Worm (Caenorhabditis elegans) whole organism, L1 larva: ENCODE data around the gene grd-9.

Source experiments
- C04F5.9 ChIP-seq: sonication (generic microtip); optimal IDR thresholded peaks from 2 replicates; lab custom pipeline; 2016; ENCODE audit warnings: missing genetic modification characterization, missing compliant biosample characterization
- C34B4.2 ChIP-seq: sonication (generic microtip); optimal IDR thresholded peaks from 2 replicates; lab custom pipeline; 2017; ENCODE audit warnings: mild to moderate bottlenecking, missing genetic modification characterization, missing compliant biosample characterization
- Y116A8C.19 ChIP-seq: sonication (generic microtip); optimal IDR thresholded peaks from 2 replicates; lab custom pipeline; 2016; ENCODE audit warnings: missing compliant biosample characterization, missing genetic modification characterization, borderline replicate concordance
- aly-2 ChIP-seq: fragments of 150-350 bp; optimal IDR thresholded peaks from 2 replicates; lab custom pipeline; 2014; ENCODE audit warnings: missing biosample characterization, missing genetic modification characterization
- ama-1 ChIP-seq: fragments of 150-350 bp; optimal IDR thresholded peaks from 2 replicates; lab custom pipeline; 2014
- ceh-63 ChIP-seq: fragments of 200-800 bp; sonication (Bioruptor generic); optimal IDR thresholded peaks from 2 replicates; lab custom pipeline; 2018; ENCODE audit warnings: mild to moderate bottlenecking, missing genetic modification characterization, missing compliant biosample characterization
- ceh-8 ChIP-seq: fragments of 200-800 bp; sonication (Bioruptor generic); optimal IDR thresholded peaks from 2 replicates; lab custom pipeline; 2018; ENCODE audit warnings: mild to moderate bottlenecking, missing genetic modification characterization, moderate library complexity, missing compliant biosample characterization
- ceh-82 ChIP-seq, 3 experiments: fragments of 150-350 bp in 1 of 3; sonication (generic microtip) in 2 of 3; optimal IDR thresholded peaks; 2 replicates each; lab custom pipeline; 2014 to 2017; ENCODE audit warnings: missing biosample characterization in 3 of 3, missing genetic modification characterization in 3 of 3
- ces-1 ChIP-seq: fragments of 150-350 bp; optimal IDR thresholded peaks from 2 replicates; lab custom pipeline; 2014; ENCODE audit warnings: missing biosample characterization, missing genetic modification reagents, missing genetic modification characterization
- dpl-1 ChIP-seq, 3 experiments: fragments of 150-350 bp in 2 of 3; sonication (generic microtip) in 1 of 3; optimal IDR thresholded peaks; 2 replicates each; lab custom pipeline; 2014 to 2017; ENCODE audit warnings: missing biosample characterization in 3 of 3, missing genetic modification characterization in 3 of 3, missing genetic modification reagents in 3 of 3
- dsc-1 ChIP-seq: sonication (generic microtip); optimal IDR thresholded peaks from 2 replicates; lab custom pipeline; 2016; ENCODE audit warnings: mild to moderate bottlenecking, missing genetic modification characterization, missing compliant biosample characterization
- efl-1 ChIP-seq, 4 experiments: fragments of 150-350 bp; optimal IDR thresholded peaks in 3 of 4; peaks in 1 of 4; 1 replicate in 1 of 4; 2 replicates in 3 of 4; lab custom pipeline; 2014; ENCODE audit warnings: missing biosample characterization in 2 of 4, missing genetic modification characterization in 2 of 4, missing genetic modification reagents in 2 of 4
- egl-13 ChIP-seq: sonication (generic microtip); optimal IDR thresholded peaks from 2 replicates; lab custom pipeline; 2016; ENCODE audit warnings: missing genotype, missing genetic modification reagents, missing genetic modification characterization, missing compliant biosample characterization
- egl-27 ChIP-seq, 2 experiments: fragments of 150-350 bp in 1 of 2; sonication (generic microtip); optimal IDR thresholded peaks; 3 replicates each; lab custom pipeline; 2017 to 2018; ENCODE audit warnings: missing biosample characterization in 2 of 2, missing genetic modification characterization in 2 of 2, missing genetic modification reagents in 2 of 2
- elt-3 ChIP-seq, 6 experiments: fragments of 150-350 bp in 1 of 6; sonication (generic microtip); optimal IDR thresholded peaks; 2 replicates each; lab custom pipeline; 2017 to 2018; ENCODE audit warnings: missing biosample characterization in 6 of 6, missing genetic modification characterization in 6 of 6, inconsistent platforms in 1 of 6
- fkh-8 ChIP-seq: sonication (generic microtip); optimal IDR thresholded peaks from 2 replicates; lab custom pipeline; 2016; ENCODE audit warnings: mild to moderate bottlenecking, missing genetic modification characterization, missing compliant biosample characterization
- hlh-17 ChIP-seq: fragments of 200-800 bp; sonication (Bioruptor generic); optimal IDR thresholded peaks from 2 replicates; lab custom pipeline; 2018; ENCODE audit warnings: missing genetic modification characterization, mild to moderate bottlenecking, missing compliant biosample characterization, moderate library complexity, borderline replicate concordance
- hlh-4 ChIP-seq: sonication (generic microtip); optimal IDR thresholded peaks from 2 replicates; lab custom pipeline; 2016; ENCODE audit warnings: mild to moderate bottlenecking, missing genetic modification characterization, missing compliant biosample characterization
- hpl-2 ChIP-seq: fragments of 150-350 bp; optimal IDR thresholded peaks from 2 replicates; lab custom pipeline; 2014; ENCODE audit warnings: missing biosample characterization, missing genetic modification reagents, missing genetic modification characterization
- lin-35 ChIP-seq, 2 experiments: fragments of 150-350 bp; optimal IDR thresholded peaks; 2 replicates each; lab custom pipeline; 2014; ENCODE audit warnings: missing biosample characterization in 2 of 2, missing genetic modification characterization in 2 of 2, missing genetic modification reagents in 2 of 2
- lin-39 ChIP-seq: fragments of 150-350 bp; optimal IDR thresholded peaks from 2 replicates; lab custom pipeline; 2014; ENCODE audit warnings: missing biosample characterization, missing genetic modification reagents, missing genetic modification characterization
- lir-3 ChIP-seq: sonication (generic microtip); optimal IDR thresholded peaks from 2 replicates; lab custom pipeline; 2016; ENCODE audit warnings: mild to moderate bottlenecking, missing genetic modification characterization, moderate library complexity, missing compliant biosample characterization; ENCODE audit not compliant: poor library complexity
- mdl-1 ChIP-seq, 2 experiments: fragments of 150-350 bp; optimal IDR thresholded peaks; 2 replicates each; lab custom pipeline; 2014 to 2017; ENCODE audit warnings: missing biosample characterization in 2 of 2, missing genetic modification characterization in 2 of 2, inconsistent platforms in 1 of 2
- nhr-28 ChIP-seq: fragments of 150-350 bp; optimal IDR thresholded peaks from 2 replicates; lab custom pipeline; 2014; ENCODE audit warnings: missing biosample characterization, missing genetic modification characterization
- nhr-47 ChIP-seq: sonication (generic microtip); optimal IDR thresholded peaks from 2 replicates; lab custom pipeline; 2016; ENCODE audit warnings: mild to moderate bottlenecking, missing genetic modification characterization, moderate library complexity, missing compliant biosample characterization
- nhr-71 ChIP-seq: sonication (generic microtip); optimal IDR thresholded peaks from 2 replicates; lab custom pipeline; 2016; ENCODE audit warnings: mild to moderate bottlenecking, missing genetic modification characterization, moderate library complexity, missing compliant biosample characterization
- nhr-76 ChIP-seq: sonication (generic microtip); optimal IDR thresholded peaks from 2 replicates; lab custom pipeline; 2017; ENCODE audit warnings: missing biosample characterization, missing genetic modification characterization
- nhr-77 ChIP-seq: fragments of 150-350 bp; optimal IDR thresholded peaks from 2 replicates; lab custom pipeline; 2014; ENCODE audit warnings: missing biosample characterization, missing genetic modification characterization
- rnt-1 ChIP-seq: sonication (generic microtip); optimal IDR thresholded peaks from 2 replicates; lab custom pipeline; 2016; ENCODE audit warnings: mild to moderate bottlenecking, missing genetic modification characterization, moderate library complexity, missing compliant biosample characterization
- skn-1 ChIP-seq: fragments of 150-350 bp; optimal IDR thresholded peaks from 2 replicates; lab custom pipeline; 2014; ENCODE audit warnings: missing biosample characterization, missing genetic modification characterization
- snpc-4 ChIP-seq: fragments of 150-350 bp; optimal IDR thresholded peaks from 2 replicates; lab custom pipeline; 2014; ENCODE audit warnings: missing biosample characterization, missing genetic modification characterization
- sptf-1 ChIP-seq: fragments of 150-350 bp; optimal IDR thresholded peaks from 2 replicates; lab custom pipeline; 2014; ENCODE audit warnings: missing biosample characterization, missing genetic modification characterization
- unc-130 ChIP-seq: fragments of 150-350 bp; optimal IDR thresholded peaks from 2 replicates; lab custom pipeline; 2017; ENCODE audit warnings: missing biosample characterization, missing genetic modification characterization, inconsistent platforms
- unc-62 ChIP-seq: fragments of 150-350 bp; optimal IDR thresholded peaks from 2 replicates; lab custom pipeline; 2014; ENCODE audit warnings: missing biosample characterization, missing genetic modification reagents, missing genetic modification characterization
- unc-86 ChIP-seq: sonication (generic microtip); optimal IDR thresholded peaks from 2 replicates; lab custom pipeline; 2016; ENCODE audit warnings: missing genetic modification characterization, missing compliant biosample characterization
- zag-1 ChIP-seq: fragments of 150-350 bp; optimal IDR thresholded peaks from 2 replicates; lab custom pipeline; 2014; ENCODE audit warnings: missing biosample characterization, missing genetic modification characterization
- zip-4 ChIP-seq: fragments of 200-800 bp; sonication (Bioruptor generic); optimal IDR thresholded peaks from 2 replicates; lab custom pipeline; 2018; ENCODE audit warnings: mild to moderate bottlenecking, missing genetic modification characterization, moderate library complexity, missing compliant biosample characterization
- ztf-4 ChIP-seq: fragments of 150-350 bp; optimal IDR thresholded peaks from 2 replicates; lab custom pipeline; 2014; ENCODE audit warnings: missing biosample characterization, missing genetic modification characterization

grd-9 gene

DNA sequence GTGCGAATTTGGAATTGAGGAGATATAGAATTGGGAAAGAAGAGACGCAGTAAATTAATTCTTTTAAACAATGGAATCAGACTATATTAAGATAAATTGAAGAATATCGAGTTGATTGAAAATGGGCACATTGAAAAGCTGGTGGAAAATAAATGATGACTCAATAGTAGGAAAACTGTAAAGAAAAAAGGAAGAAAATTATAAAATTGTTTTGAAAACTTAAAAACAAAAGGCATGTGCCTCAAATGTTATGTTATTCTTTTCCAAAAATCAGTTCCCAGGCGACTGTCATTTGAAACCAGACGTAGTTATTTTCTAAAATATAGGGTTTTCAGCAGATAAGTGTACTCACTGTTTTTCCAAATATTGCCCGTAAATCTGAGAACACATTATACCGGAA lies 24.8 kb downstream of the grd-9 start, which contains the start of gene C04E6.12:
Gene C04E6.12 (minus strand): TSS at position 101 of the 400 bp plus-strand sequence.
- TF ChIP-seq ztf-4 (tag; lab: Kevin White, UChicago), result no peak
- TF ChIP-seq unc-62 (GFP tag; lab: Kevin White, UChicago), result no peak
- TF ChIP-seq rnt-1 (tag; lab: Kevin White, UChicago), result no peak
- TF ChIP-seq zag-1, result no peak
- no peak for TF ChIP-seq hlh-4 (tag; lab: Kevin White, UChicago)
- no peak for TF ChIP-seq mdl-1 (tag; optimal IDR thresholded peaks at IDR 0.05; lab: Kevin White, UChicago)
- no peak for TF ChIP-seq ceh-63 (GFP tag; lab: Kevin White, UChicago)
- TF ChIP-seq dpl-1 (GFP tag; optimal IDR thresholded peaks at IDR 0.05; lab: Kevin White, UChicago), result no peak
- TF ChIP-seq unc-86 (tag; lab: Kevin White, UChicago), result no peak
- TF ChIP-seq zip-4 (GFP tag; lab: Kevin White, UChicago), result no peak
- TF ChIP-seq, all 84 proteins: peak for 0

DNA sequence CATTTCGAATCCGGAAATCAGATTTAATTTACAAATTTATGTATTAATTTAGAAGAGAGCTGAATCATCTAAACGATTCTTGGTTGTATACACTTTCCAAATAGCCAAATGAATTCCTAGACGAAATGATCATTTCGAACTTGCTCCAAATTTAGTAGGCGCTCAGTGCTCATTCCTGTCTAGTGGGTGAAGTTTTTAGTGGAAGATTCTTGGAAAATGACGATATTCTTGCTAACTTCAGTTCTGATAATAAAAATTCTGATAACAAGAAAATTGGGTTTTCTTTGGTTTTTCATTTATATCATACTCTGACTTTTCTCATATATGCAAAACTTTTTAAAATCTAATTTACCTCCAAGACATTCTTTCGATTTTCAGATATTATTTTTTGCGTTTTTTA lies 26.6 kb downstream of the grd-9 start:
- no peak for TF ChIP-seq lin-39
- no peak for TF ChIP-seq egl-27 (tag; optimal IDR thresholded peaks at IDR 0.05; lab: Kevin White, UChicago)
- TF ChIP-seq elt-3 (tag; optimal IDR thresholded peaks at IDR 0.05; lab: Kevin White, UChicago), result no peak
- peak; percentile 63 for TF ChIP-seq nhr-47
- no peak for TF ChIP-seq mdl-1 (tag; optimal IDR thresholded peaks at IDR 0.05; lab: Kevin White, UChicago)
- no peak for TF ChIP-seq hlh-17 (GFP tag; lab: Kevin White, UChicago)
- TF ChIP-seq C04F5.9 (tag; lab: Kevin White, UChicago), result no peak
- TF ChIP-seq snpc-4 (tag; lab: Kevin White, UChicago), result no peak
- no peak for TF ChIP-seq sptf-1
- TF ChIP-seq nhr-77, result no peak
- TF ChIP-seq hpl-2 (GFP tag; lab: Kevin White, UChicago), result no peak
- no peak for TF ChIP-seq lin-35 (GFP tag; optimal IDR thresholded peaks at IDR 0.05; lab: Kevin White, UChicago)
- no peak for TF ChIP-seq ces-1
- TF ChIP-seq nhr-76, result no peak
- no peak for TF ChIP-seq aly-2 (tag; lab: Kevin White, UChicago)
- no peak for TF ChIP-seq egl-13
- peak; percentile 38 for TF ChIP-seq fkh-8
- no peak for TF ChIP-seq skn-1 (tag; lab: Kevin White, UChicago)
- no peak for TF ChIP-seq lir-3 (tag; lab: Kevin White, UChicago)
- TF ChIP-seq dpl-1 (GFP tag; optimal IDR thresholded peaks at IDR 0.05; lab: Kevin White, UChicago), result no peak
- TF ChIP-seq unc-130, result no peak
- TF ChIP-seq dsc-1 (tag; lab: Kevin White, UChicago), result peak; percentile 75
- TF ChIP-seq nhr-28, result no peak
- TF ChIP-seq nhr-71 (tag; lab: Kevin White, UChicago), result peak; percentile 47
- no peak for TF ChIP-seq Y116A8C.19
- TF ChIP-seq ceh-82 (tag; optimal IDR thresholded peaks at IDR 0.05; lab: Kevin White, UChicago), result no peak
- TF ChIP-seq ama-1 (lab: Kevin White, UChicago), result no peak
- TF ChIP-seq ceh-8 (GFP tag; lab: Kevin White, UChicago), result no peak
- no peak for TF ChIP-seq C34B4.2 (tag; lab: Kevin White, UChicago)

DNA sequence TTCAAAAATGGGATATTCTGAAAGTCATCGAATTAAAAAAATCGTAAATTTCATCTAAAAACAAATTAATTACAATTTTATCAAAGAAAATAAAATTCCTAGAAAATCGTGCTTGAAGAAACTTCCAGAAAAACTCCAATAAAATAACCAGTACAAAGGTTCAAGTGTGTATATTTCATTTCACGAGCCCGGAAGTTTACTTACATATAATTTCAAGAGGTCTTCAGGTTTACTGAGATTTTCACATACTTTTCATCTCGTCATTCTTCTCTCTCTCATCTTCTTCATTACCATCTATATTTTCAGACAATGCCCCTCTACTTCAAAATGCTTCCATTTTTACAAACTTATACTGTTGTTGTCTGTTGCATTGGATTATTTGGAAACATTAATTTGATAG lies 27.1 kb downstream of the grd-9 start, which contains the start of gene srsx-18:
Gene srsx-18 (plus strand): TSS at position 301 of the 400 bp plus-strand sequence.
- TF ChIP-seq efl-1 (optimal IDR thresholded peaks at IDR 0.05; lab: Kevin White, UChicago) (no peak), efl-1 (GFP tag; optimal IDR thresholded peaks at IDR 0.05 in 1 of 2; lab: Kevin White, UChicago) (peak in 1 of 2 experiments; percentile 70), hlh-4 (tag; lab: Kevin White, UChicago) (no peak)
